Worm (Caenorhabditis elegans): ENCODE data around the gene C07G3.10.

- TF ChIP-seq nhr-237 (tag; optimal IDR thresholded peaks at IDR 0.05): no peak
- TF ChIP-seq R02D3.7 (tag; optimal IDR thresholded peaks at IDR 0.05): no peak
- no peak for TF ChIP-seq dmd-4 (tag; optimal IDR thresholded peaks at IDR 0.05)
- no peak for TF ChIP-seq ztf-4 (tag; optimal IDR thresholded peaks at IDR 0.05)
- TF ChIP-seq snpc-4 (tag; optimal IDR thresholded peaks at IDR 0.05): no peak
- TF ChIP-seq unc-62 (GFP tag; optimal IDR thresholded peaks at IDR 0.05): no peak
Measured at ce11 chrV:3484702-3485101, 17.4 kb upstream of the C07G3.10 start, which contains the start of gene srbc-33.
